Worm (Caenorhabditis elegans) whole organism, L3 larva: Measurements from ENCODE around the gene C06A12.3.
A peak's percentile ranks its signal among the peaks of the same experiment; 100 is the strongest.

Source experiments
- R02D3.7 ChIP-seq: fragments of 150-350 bp; optimal IDR thresholded peaks from 2 replicates; lab custom pipeline; 2014; ENCODE audit warnings: missing biosample characterization, missing genetic modification characterization
- ceh-28 ChIP-seq: fragments of 150-350 bp; optimal IDR thresholded peaks from 2 replicates; lab custom pipeline; 2014; ENCODE audit warnings: missing biosample characterization, missing genetic modification reagents, missing genetic modification characterization
- ceh-82 ChIP-seq: fragments of 150-350 bp; optimal IDR thresholded peaks from 2 replicates; lab custom pipeline; 2014; ENCODE audit warnings: missing biosample characterization, missing genetic modification characterization
- ceh-9 ChIP-seq: sonication (generic microtip); optimal IDR thresholded peaks from 2 replicates; lab custom pipeline; 2018; ENCODE audit warnings: missing biosample characterization, missing genetic modification characterization
- egl-5 ChIP-seq: fragments of 150-350 bp; optimal IDR thresholded peaks from 2 replicates; lab custom pipeline; 2017; ENCODE audit warnings: missing biosample characterization, missing genetic modification reagents, missing genetic modification characterization, inconsistent platforms
- elt-1 ChIP-seq: fragments of 150-350 bp; optimal IDR thresholded peaks from 2 replicates; lab custom pipeline; 2014; ENCODE audit warnings: missing biosample characterization, missing genetic modification characterization
- elt-2 ChIP-seq: sonication (generic microtip); optimal IDR thresholded peaks from 2 replicates; lab custom pipeline; 2016; ENCODE audit warnings: missing genetic modification reagents, mild to moderate bottlenecking, missing genetic modification characterization, missing compliant biosample characterization
- eor-1 ChIP-seq, 2 experiments: fragments of 150-350 bp; optimal IDR thresholded peaks; 2 replicates each; lab custom pipeline; 2014 to 2018; ENCODE audit warnings: missing biosample characterization in 2 of 2, missing genetic modification characterization in 2 of 2
- fkh-10 ChIP-seq: sonication (generic microtip); optimal IDR thresholded peaks from 2 replicates; lab custom pipeline; 2017; ENCODE audit warnings: missing biosample characterization, missing genetic modification reagents, missing genetic modification characterization
- hmg-11 ChIP-seq: sonication (generic microtip); optimal IDR thresholded peaks from 2 replicates; lab custom pipeline; 2016; ENCODE audit warnings: missing genetic modification characterization, missing compliant biosample characterization
- lin-15B ChIP-seq: fragments of 150-350 bp; optimal IDR thresholded peaks from 2 replicates; lab custom pipeline; 2014; ENCODE audit warnings: missing biosample characterization, missing genetic modification characterization
- lin-39 ChIP-seq: fragments of 150-350 bp; optimal IDR thresholded peaks from 2 replicates; lab custom pipeline; 2018; ENCODE audit warnings: missing biosample characterization, missing genetic modification reagents, missing genetic modification characterization
- lsy-12 ChIP-seq: sonication (generic microtip); optimal IDR thresholded peaks from 2 replicates; lab custom pipeline; 2016; ENCODE audit warnings: mild to moderate bottlenecking, missing genetic modification characterization, missing compliant biosample characterization
- mdl-1 ChIP-seq: fragments of 150-350 bp; optimal IDR thresholded peaks from 2 replicates; lab custom pipeline; 2014; ENCODE audit warnings: missing biosample characterization, missing genetic modification characterization
- nfya-1 ChIP-seq: sonication (generic microtip); optimal IDR thresholded peaks from 2 replicates; lab custom pipeline; 2017; ENCODE audit warnings: missing genetic modification characterization, mild to moderate bottlenecking, missing compliant biosample characterization, antibody characterized with exemption, moderate library complexity; ENCODE audit not compliant: insufficient read depth
- nhr-12 ChIP-seq: fragments of 150-350 bp; optimal IDR thresholded peaks from 2 replicates; lab custom pipeline; 2014; ENCODE audit warnings: missing biosample characterization, missing genetic modification characterization
- nhr-237 ChIP-seq: fragments of 150-350 bp; optimal IDR thresholded peaks from 2 replicates; lab custom pipeline; 2014; ENCODE audit warnings: missing biosample characterization, missing genetic modification characterization
- nhr-43 ChIP-seq: sonication (generic microtip); optimal IDR thresholded peaks from 2 replicates; lab custom pipeline; 2016; ENCODE audit warnings: mild to moderate bottlenecking, missing genetic modification characterization, missing compliant biosample characterization; ENCODE audit not compliant: poor library complexity, severe bottlenecking
- nhr-67 ChIP-seq: fragments of 150-350 bp; optimal IDR thresholded peaks from 2 replicates; lab custom pipeline; 2014; ENCODE audit warnings: missing biosample characterization, missing genetic modification characterization
- pha-4 ChIP-seq: fragments of 150-350 bp; optimal IDR thresholded peaks from 2 replicates; lab custom pipeline; 2014; ENCODE audit warnings: missing biosample characterization, missing genetic modification reagents, missing genetic modification characterization
- pqm-1 ChIP-seq: fragments of 150-350 bp; optimal IDR thresholded peaks from 2 replicates; lab custom pipeline; 2017; ENCODE audit warnings: missing biosample characterization, missing genetic modification characterization, inconsistent platforms
- sea-2 ChIP-seq: fragments of 150-350 bp; sonication (generic microtip); optimal IDR thresholded peaks from 4 replicates; lab custom pipeline; 2014; ENCODE audit warnings: missing biosample characterization, missing genetic modification reagents, missing genetic modification characterization
- skn-1 ChIP-seq: fragments of 150-350 bp; optimal IDR thresholded peaks from 2 replicates; lab custom pipeline; 2014; ENCODE audit warnings: missing biosample characterization, missing genetic modification characterization
- snpc-4 ChIP-seq: fragments of 150-350 bp; optimal IDR thresholded peaks from 2 replicates; lab custom pipeline; 2014; ENCODE audit warnings: missing biosample characterization, missing genetic modification characterization
- unc-39 ChIP-seq: sonication (generic microtip); optimal IDR thresholded peaks from 4 replicates; lab custom pipeline; 2017; ENCODE audit warnings: missing biosample characterization, missing genetic modification characterization

The C06A12.3 gene

DNA sequence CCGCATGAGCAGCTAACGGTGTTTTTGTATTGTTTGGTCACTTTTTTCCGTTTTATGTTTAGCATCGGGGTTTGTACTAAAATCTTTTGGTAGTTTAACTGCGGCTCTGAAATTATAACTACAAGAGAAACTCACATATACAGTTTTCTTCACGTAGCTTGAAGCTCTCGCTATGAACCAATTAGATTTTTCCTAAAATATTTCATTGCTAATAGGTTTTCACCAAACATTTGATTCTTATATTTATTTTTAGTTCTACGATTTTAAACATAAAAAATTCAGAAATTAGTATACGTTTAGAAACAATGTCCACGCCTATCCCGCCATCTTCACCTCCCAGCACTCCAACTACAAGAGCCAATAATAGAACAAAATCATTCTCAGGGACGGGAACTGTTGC lies at the start of gene C06A12.3:
Gene C06A12.3 (plus strand): TSS at position 301 of the 400 bp plus-strand sequence.
- TF ChIP-seq egl-5 (tag; lab: Kevin White, UChicago) = no peak
- TF ChIP-seq ceh-82 (tag; lab: Kevin White, UChicago) = no peak
- no peak for TF ChIP-seq eor-1 (tag; optimal IDR thresholded peaks at IDR 0.05; lab: Kevin White, UChicago)

DNA sequence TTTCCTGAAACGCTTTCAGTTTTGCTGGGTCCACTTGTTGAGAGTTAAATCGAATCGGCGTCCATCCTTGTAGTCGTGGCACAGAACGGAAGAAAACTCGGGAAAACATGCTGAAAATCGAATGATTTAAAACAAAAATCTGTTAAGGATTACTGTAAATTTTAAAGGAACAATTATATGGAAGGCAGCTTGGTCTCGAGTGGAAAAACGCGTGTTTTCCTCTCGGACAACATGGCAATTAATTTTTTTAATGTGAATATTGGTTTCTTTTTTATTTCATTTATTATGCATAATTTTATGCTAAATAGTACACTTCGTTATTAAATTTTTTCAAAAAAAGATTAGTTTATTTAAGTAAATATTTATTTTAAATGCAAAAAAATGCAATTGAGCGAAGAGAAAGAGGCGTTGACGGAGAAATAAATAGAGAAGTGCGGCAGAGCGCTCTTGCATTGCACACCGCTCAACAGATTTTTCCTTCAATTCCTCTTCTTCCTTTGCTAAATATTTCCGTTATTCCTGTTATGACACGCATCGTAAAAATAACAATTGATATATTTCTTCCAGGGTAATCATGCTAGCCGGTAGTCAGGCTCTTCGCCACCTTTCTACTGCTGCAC lies 47.4 kb upstream of the C06A12.3 start, which contains the start of the genes C30H6.9 and dlat-2:
Gene C30H6.9 (minus strand): TSS at position 110 of the 620 bp plus-strand sequence.
Gene dlat-2 (plus strand): TSS at position 566 of the 620 bp plus-strand sequence.
- TF ChIP-seq hmg-11 (peak; percentile 24), lin-15B (tag; lab: Kevin White, UChicago) (peak; percentile 71), ceh-9 (no peak), ceh-28 (no peak), elt-2 (tag; lab: Kevin White, UChicago) (peak; percentile 8), unc-39 (tag; lab: Kevin White, UChicago) (no peak), pha-4 (tag; lab: Kevin White, UChicago) (peak; percentile 94), nhr-12 (no peak), snpc-4 (tag; lab: Kevin White, UChicago) (peak; percentile 43), nfya-1 (tag; lab: Kevin White, UChicago) (peak; percentile 24), nhr-43 (tag; lab: Kevin White, UChicago) (no peak)

DNA sequence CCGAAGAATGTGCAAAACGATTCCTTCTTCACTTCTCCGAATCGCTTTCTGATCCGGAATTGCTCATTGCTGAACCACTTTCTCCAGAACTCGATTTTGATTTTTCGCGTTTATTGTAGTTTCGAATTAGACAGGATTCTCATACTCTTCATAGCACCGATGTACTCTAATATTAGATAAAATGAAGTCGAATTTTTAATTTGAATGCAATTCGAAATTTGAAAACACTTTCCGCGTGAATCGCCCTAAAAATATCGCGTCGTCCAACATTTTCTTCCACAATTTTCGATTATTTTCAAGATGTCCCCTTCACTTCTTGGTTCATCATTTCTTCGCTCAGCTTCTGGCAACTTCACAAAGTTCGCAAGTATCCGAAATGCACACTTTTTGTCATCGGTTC lies 45.5 kb upstream of the C06A12.3 start, which contains the start of gene C30H6.8:
Gene C30H6.8 (plus strand): TSS at position 301 of the 400 bp plus-strand sequence.
- TF ChIP-seq pha-4 (tag; lab: Kevin White, UChicago) (no peak), unc-39 (tag; lab: Kevin White, UChicago) (no peak), nhr-67 (no peak), lin-39 (tag; lab: Kevin White, UChicago) (no peak)
- TF ChIP-seq, all 47 proteins: peak for 0

ce11 chrIV:17383046-17383445 lies 44.5 kb upstream of the C06A12.3 start, which contains the start of gene C30H6.12:
Gene C30H6.12, plus strand, starts transcription at chrIV:17383346.
- TF ChIP-seq elt-2 (tag; lab: Kevin White, UChicago) (no peak), egl-5 (tag; lab: Kevin White, UChicago) (no peak), nhr-67 (no peak), nhr-43 (tag; lab: Kevin White, UChicago) (no peak)

DNA sequence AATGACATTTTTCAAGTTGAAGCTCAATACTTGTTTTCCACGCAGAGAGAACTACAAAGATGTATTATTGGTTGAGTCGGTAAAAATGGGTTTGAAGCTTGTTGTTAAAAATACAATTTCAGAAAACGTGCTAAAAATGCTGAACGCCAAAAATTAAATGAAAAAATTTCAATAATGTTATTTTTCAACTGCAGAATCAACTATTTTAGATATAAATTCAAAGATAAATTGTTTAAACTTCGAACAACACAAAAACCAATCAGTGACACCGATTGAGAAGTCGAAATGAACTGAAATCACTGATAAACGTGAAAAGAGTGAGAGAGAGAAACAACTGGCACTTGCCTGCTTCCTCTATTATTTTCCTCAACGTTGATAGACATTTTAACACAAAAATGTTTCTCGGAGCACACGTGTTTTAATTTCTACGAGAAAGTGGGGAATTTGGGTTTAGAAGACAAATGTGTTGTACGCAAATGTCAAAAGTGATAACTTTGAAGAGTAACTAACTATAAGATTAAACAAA lies 40.0 kb upstream of the C06A12.3 start, which contains the start of gene T02D1.8:
Gene T02D1.8 (minus strand): TSS at position 51 of the 526 bp plus-strand sequence.
- TF ChIP-seq nhr-67 = no peak
- TF ChIP-seq ceh-28 = no peak
- peak; percentile 67 for TF ChIP-seq elt-2 (tag; lab: Kevin White, UChicago)
- TF ChIP-seq, all 47 proteins: peak for 1

DNA sequence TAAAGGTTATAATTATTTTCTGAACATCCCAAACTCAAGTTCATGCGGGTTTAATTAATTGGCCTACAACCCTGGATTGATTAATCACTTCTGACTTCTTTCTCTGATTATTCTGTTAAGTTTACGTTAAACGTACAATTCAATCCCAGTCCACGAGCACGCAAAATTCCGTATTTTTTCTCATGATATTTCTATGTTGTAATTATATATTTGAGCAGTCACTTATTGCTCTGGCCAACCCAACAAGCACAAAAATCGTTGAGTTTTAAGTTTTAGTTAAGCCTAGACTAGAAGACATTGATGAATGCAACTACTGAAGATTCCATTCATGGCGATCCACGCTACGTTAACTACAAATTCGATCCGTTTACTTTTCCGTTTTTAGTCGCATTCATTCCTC lies 31.6 kb upstream of the C06A12.3 start, which contains the start of gene sru-15:
Gene sru-15 (plus strand): TSS at position 301 of the 400 bp plus-strand sequence.
- TF ChIP-seq hmg-11 (no peak), ceh-28 (no peak), skn-1 (no peak), sea-2 (GFP tag; lab: Kevin White, UChicago) (no peak), R02D3.7 (tag; lab: Kevin White, UChicago) (no peak), lsy-12 (no peak), fkh-10 (no peak), mdl-1 (no peak), ceh-9 (no peak), nhr-67 (no peak), pqm-1 (tag; lab: Kevin White, UChicago) (no peak), elt-1 (tag; lab: Kevin White, UChicago) (no peak), nhr-12 (no peak)
- TF ChIP-seq, all 47 proteins: peak for 0

ce11 chrIV:17399455-17399854 lies 28.1 kb upstream of the C06A12.3 start, which contains the start of gene T02D1.4:
Gene T02D1.4, plus strand, starts transcription at chrIV:17399755.
- TF ChIP-seq nhr-237 (tag; lab: Kevin White, UChicago) = no peak
- TF ChIP-seq, all 47 proteins: peak for 0
